Worm (Caenorhabditis elegans): Measurements from ENCODE around the gene Y70G10A.3.

- TF ChIP-seq xnd-1 (tag; optimal IDR thresholded peaks at IDR 0.05) (no peak), rpc-1 (optimal IDR thresholded peaks at IDR 0.05) (no peak), rpc-1 (tag; optimal IDR thresholded peaks at IDR 0.05) (no peak), let-526 (GFP tag; IDR thresholded peaks at IDR 0.05) (no peak), gei-17 (GFP tag; optimal IDR thresholded peaks at IDR 0.05) (no peak), atf-7 (tag; optimal IDR thresholded peaks at IDR 0.05) (no peak), chd-7 (tag; optimal IDR thresholded peaks at IDR 0.05) (no peak), snpc-4 (GFP tag; optimal IDR thresholded peaks at IDR 0.05) (no peak), snpc-4 (tag; optimal IDR thresholded peaks at IDR 0.05) (no peak), fkh-3 (tag; optimal IDR thresholded peaks at IDR 0.05) (no peak)
These were observed 4.9 kb upstream of the Y70G10A.3 start, which contains the start of gene paml-1 for ce11 chrIII:10233979-10234378.

Measured in whole organism, young adult.